Fruit fly (Drosophila melanogaster) whole organism, embryonic: ENCODE results near the gene ninaE.

Experiments
- Aef1 ChIP-seq: fragments of 200-800 bp; sonication (Bioruptor generic); IDR thresholded peaks from 3 replicates; pipeline ENCODE4 v1.3.6; 2022; ENCODE audit warnings: missing biosample characterization, missing genetic modification characterization
- CG11398 ChIP-seq: fragments of 200-800 bp; sonication (Bioruptor generic); optimal IDR thresholded peaks from 2 replicates; lab custom pipeline; 2016; ENCODE audit warnings: missing biosample characterization, missing genetic modification characterization
- CG11456 ChIP-seq: fragments of 200-800 bp; sonication (Bioruptor generic); IDR thresholded peaks from 3 replicates; pipeline ENCODE4 v1.3.6; 2022; ENCODE audit warnings: missing biosample characterization, missing genetic modification characterization
- CG13424 ChIP-seq: fragments of 200-800 bp; sonication (Bioruptor generic); optimal IDR thresholded peaks from 2 replicates; lab custom pipeline; 2019; ENCODE audit warnings: missing biosample characterization, mild to moderate bottlenecking, missing genetic modification characterization, moderate library complexity
- CG14441 ChIP-seq: fragments of 200-800 bp; sonication (Bioruptor generic); IDR thresholded peaks from 2 replicates; pipeline ENCODE4 v1.3.6; 2022; ENCODE audit warnings: missing biosample characterization, missing genetic modification characterization
- CG17568 ChIP-seq: fragments of 200-800 bp; sonication (Bioruptor generic); optimal IDR thresholded peaks from 2 replicates; lab custom pipeline; 2018; ENCODE audit warnings: missing biosample characterization, mild to moderate bottlenecking, missing genetic modification characterization, moderate library complexity
- CG30020 ChIP-seq: fragments of 200-800 bp; optimal IDR thresholded peaks from 2 replicates; lab custom pipeline; 2019; ENCODE audit warnings: missing biosample characterization, mild to moderate bottlenecking, missing genetic modification characterization, moderate library complexity
- CG31441 ChIP-seq: fragments of 200-800 bp; sonication (Bioruptor generic); IDR thresholded peaks from 2 replicates; pipeline ENCODE4 v1.3.6; 2022; ENCODE audit warnings: missing biosample characterization, missing genetic modification characterization
- CG32767 ChIP-seq: fragments of 200-800 bp; sonication (Bioruptor generic); IDR thresholded peaks from 2 replicates; pipeline ENCODE4 v1.3.6; 2022; ENCODE audit warnings: missing biosample characterization, missing genetic modification characterization
- CG33213 ChIP-seq: fragments of 200-800 bp; sonication (Bioruptor generic); optimal IDR thresholded peaks from 3 replicates; lab custom pipeline; 2016; ENCODE audit warnings: missing biosample characterization, missing genetic modification characterization
- CG4328 ChIP-seq: fragments of 200-800 bp; sonication (Bioruptor generic); optimal IDR thresholded peaks from 3 replicates; lab custom pipeline; 2017; ENCODE audit warnings: missing biosample characterization, missing genetic modification reagents, missing genetic modification characterization
- CG8924 ChIP-seq: fragments of 200-800 bp; optimal IDR thresholded peaks from 3 replicates; lab custom pipeline; 2019; ENCODE audit warnings: missing biosample characterization, mild to moderate bottlenecking, missing genetic modification characterization, moderate library complexity
- Fer2 ChIP-seq: fragments of 200-800 bp; sonication (Bioruptor generic); optimal IDR thresholded peaks from 2 replicates; lab custom pipeline; 2018; ENCODE audit warnings: missing biosample characterization, mild to moderate bottlenecking, missing genetic modification characterization, moderate library complexity
- GATAe ChIP-seq: fragments of 200-800 bp; sonication (Bioruptor generic); conservative IDR thresholded peaks from 2 replicates; pipeline ENCODE4 v1.3.6; 2022; ENCODE audit warnings: missing biosample characterization, missing genetic modification characterization
- Hand ChIP-seq: fragments of 200-800 bp; sonication (Bioruptor generic); optimal IDR thresholded peaks from 2 replicates; lab custom pipeline; 2017; ENCODE audit warnings: mild to moderate bottlenecking, missing biosample characterization, missing genetic modification reagents, missing genetic modification characterization
- NFAT ChIP-seq: fragments of 200-800 bp; sonication (Bioruptor generic); IDR thresholded peaks from 2 replicates; pipeline ENCODE4 v1.3.6; 2022; ENCODE audit warnings: missing biosample characterization, missing genetic modification characterization
- Opbp ChIP-seq: fragments of 200-800 bp; sonication (Bioruptor generic); IDR thresholded peaks from 3 replicates; pipeline ENCODE4 v1.3.6; 2022; ENCODE audit warnings: missing biosample characterization, missing genetic modification characterization; ENCODE audit not compliant: partially characterized antibody
- Rfx ChIP-seq: fragments of 200-800 bp; sonication (Bioruptor generic); IDR thresholded peaks from 2 replicates; pipeline ENCODE4 v1.3.6; 2022; ENCODE audit warnings: missing biosample characterization, missing genetic modification characterization
- Rx ChIP-seq: fragments of 200-800 bp; sonication (Bioruptor generic); IDR thresholded peaks from 2 replicates; pipeline ENCODE4 v1.3.6; 2022; ENCODE audit warnings: missing biosample characterization, missing genetic modification characterization
- Scr ChIP-seq: fragments of 200-800 bp; sonication (Bioruptor generic); IDR thresholded peaks from 2 replicates; pipeline ENCODE4 v1.3.6; 2022; ENCODE audit warnings: missing biosample characterization, missing genetic modification characterization; ENCODE audit not compliant: partially characterized antibody
- TFAM ChIP-seq: fragments of 200-800 bp; sonication (Bioruptor generic); optimal IDR thresholded peaks from 2 replicates; lab custom pipeline; 2017; ENCODE audit warnings: missing biosample characterization, missing genetic modification characterization, inconsistent platforms
- Xbp1 ChIP-seq: fragments of 200-800 bp; sonication (Bioruptor generic); optimal IDR thresholded peaks from 3 replicates; lab custom pipeline; 2016; ENCODE audit warnings: missing biosample characterization, mild to moderate bottlenecking, missing genetic modification characterization
- aop ChIP-seq: fragments of 200-800 bp; sonication (Bioruptor generic); IDR thresholded peaks from 2 replicates; pipeline ENCODE4 v1.3.6; 2022; ENCODE audit warnings: missing biosample characterization, missing genetic modification characterization
- ase ChIP-seq: fragments of 200-800 bp; sonication (Bioruptor generic); IDR thresholded peaks from 3 replicates; pipeline ENCODE4 v1.3.6; 2022; ENCODE audit warnings: missing biosample characterization, missing genetic modification characterization
- ash1 ChIP-seq: fragments of 200-800 bp; sonication (Bioruptor generic); optimal IDR thresholded peaks from 2 replicates; lab custom pipeline; 2018; ENCODE audit warnings: missing biosample characterization, mild to moderate bottlenecking, missing genetic modification characterization
- ato ChIP-seq: fragments of 200-800 bp; sonication (Bioruptor generic); IDR thresholded peaks from 2 replicates; pipeline ENCODE4 v1.3.6; 2022; ENCODE audit warnings: missing biosample characterization, missing genetic modification characterization; ENCODE audit not compliant: partially characterized antibody
- cato ChIP-seq: fragments of 200-800 bp; sonication (Bioruptor generic); optimal IDR thresholded peaks from 2 replicates; lab custom pipeline; 2016; ENCODE audit warnings: missing biosample characterization, missing genetic modification characterization, borderline replicate concordance
- chm ChIP-seq: fragments of 200-800 bp; sonication (Bioruptor generic); IDR thresholded peaks from 2 replicates; pipeline ENCODE4 v1.3.6; 2022; ENCODE audit warnings: missing biosample characterization, missing genetic modification characterization
- crol ChIP-seq: fragments of 200-800 bp; sonication (Bioruptor generic); IDR thresholded peaks from 2 replicates; pipeline ENCODE4 v1.3.6; 2022; ENCODE audit warnings: missing biosample characterization, missing genetic modification characterization
- dan ChIP-seq: fragments of 200-800 bp; sonication (Bioruptor generic); IDR thresholded peaks from 2 replicates; pipeline ENCODE4 v1.3.6; 2022; ENCODE audit warnings: missing biosample characterization, missing genetic modification characterization
- gsb-n ChIP-seq: fragments of 200-800 bp; sonication (Bioruptor generic); optimal IDR thresholded peaks from 3 replicates; lab custom pipeline; 2018; ENCODE audit warnings: missing biosample characterization, mild to moderate bottlenecking, missing genetic modification characterization
- hth ChIP-seq: fragments of >200 bp; optimal IDR thresholded peaks from 2 replicates; lab custom pipeline; 2017; ENCODE audit warnings: inconsistent platforms
- jigr1 ChIP-seq: fragments of 200-800 bp; sonication (Bioruptor generic); IDR thresholded peaks from 3 replicates; pipeline ENCODE4 v1.3.6; 2022; ENCODE audit warnings: missing biosample characterization, missing genetic modification characterization
- kah ChIP-seq: fragments of 200-800 bp; sonication (Bioruptor generic); optimal IDR thresholded peaks from 2 replicates; lab custom pipeline; 2018; ENCODE audit warnings: missing biosample characterization, mild to moderate bottlenecking, missing genetic modification characterization
- lov ChIP-seq, 2 experiments: fragments of 200-800 bp in 1 of 2; fragments of >200 bp in 1 of 2; sonication (Bioruptor generic) in 1 of 2; IDR thresholded peaks in 1 of 2; optimal IDR thresholded peaks in 1 of 2; 2 replicates in 1 of 2; 3 replicates in 1 of 2; pipeline versions ENCODE4 v1.3.6 to Lab custom; 2017 to 2022; ENCODE audit warnings: missing biosample characterization in 1 of 2, missing genetic modification characterization in 1 of 2
- mld ChIP-seq: fragments of 200-800 bp; sonication (Bioruptor generic); IDR thresholded peaks from 3 replicates; pipeline ENCODE4 v1.3.6; 2022; ENCODE audit warnings: missing biosample characterization, missing genetic modification characterization; ENCODE audit not compliant: partially characterized antibody
- nerfin-1 ChIP-seq: fragments of 200-800 bp; sonication (Bioruptor generic); optimal IDR thresholded peaks from 3 replicates; lab custom pipeline; 2019; ENCODE audit warnings: missing biosample characterization, mild to moderate bottlenecking, missing genetic modification characterization, moderate library complexity
- p53 ChIP-seq: fragments of 200-800 bp; sonication (Bioruptor generic); optimal IDR thresholded peaks from 2 replicates; lab custom pipeline; 2016; ENCODE audit warnings: missing biosample characterization, missing genetic modification characterization
- pros ChIP-seq: fragments of 200-800 bp; sonication (Bioruptor generic); optimal IDR thresholded peaks from 3 replicates; lab custom pipeline; 2019; ENCODE audit warnings: missing biosample characterization, mild to moderate bottlenecking, missing genetic modification characterization, moderate library complexity
- row ChIP-seq: fragments of 200-800 bp; sonication (Bioruptor generic); IDR thresholded peaks from 3 replicates; pipeline ENCODE4 v1.3.6; 2022; ENCODE audit warnings: missing biosample characterization, missing genetic modification characterization
- run ChIP-seq: fragments of 200-800 bp; sonication (Bioruptor generic); optimal IDR thresholded peaks from 3 replicates; lab custom pipeline; 2018; ENCODE audit warnings: missing biosample characterization, mild to moderate bottlenecking, missing genetic modification characterization
- sc ChIP-seq, 3 experiments: fragments of >200 bp in 2 of 3; fragments of 200-800 bp in 1 of 3; sonication (Bioruptor generic) in 1 of 3; optimal IDR thresholded peaks; 2 replicates in 2 of 3; 3 replicates in 1 of 3; lab custom pipeline; 2017; ENCODE audit warnings: mild to moderate bottlenecking in 1 of 3, missing biosample characterization in 1 of 3, missing genetic modification characterization in 1 of 3, missing genetic modification reagents in 1 of 3
- schlank ChIP-seq: fragments of 200-800 bp; sonication (Bioruptor generic); optimal IDR thresholded peaks from 2 replicates; lab custom pipeline; 2018; ENCODE audit warnings: missing biosample characterization, mild to moderate bottlenecking, missing genetic modification characterization
- scrt ChIP-seq: fragments of 200-800 bp; sonication (Bioruptor generic); optimal IDR thresholded peaks from 2 replicates; lab custom pipeline; 2018; ENCODE audit warnings: missing biosample characterization, mild to moderate bottlenecking, missing genetic modification characterization, moderate library complexity
- sens ChIP-seq: fragments of 200-800 bp; sonication (Bioruptor generic); peaks from one replicate; lab custom pipeline; 2016; ENCODE audit warnings: missing biosample characterization, missing genetic modification characterization
- sim ChIP-seq: fragments of 200-800 bp; sonication (Bioruptor generic); IDR thresholded peaks from 2 replicates; pipeline ENCODE4 v1.3.6; 2022; ENCODE audit warnings: missing biosample characterization, missing genetic modification characterization
- so ChIP-seq: fragments of 200-800 bp; sonication (Bioruptor generic); IDR thresholded peaks from 3 replicates; pipeline ENCODE4 v1.3.6; 2022; ENCODE audit warnings: missing biosample characterization, missing genetic modification characterization
- sr ChIP-seq: fragments of 200-800 bp; sonication (Bioruptor generic); IDR thresholded peaks from 3 replicates; pipeline ENCODE4 v1.3.6; 2022; ENCODE audit warnings: missing biosample characterization, missing genetic modification characterization
- tio ChIP-seq: fragments of 200-800 bp; sonication (Bioruptor generic); optimal IDR thresholded peaks from 2 replicates; lab custom pipeline; 2017; ENCODE audit warnings: missing biosample characterization, missing genetic modification characterization, inconsistent platforms
- vfl ChIP-seq: fragments of 200-800 bp; sonication (Bioruptor generic); optimal IDR thresholded peaks from 2 replicates; lab custom pipeline; 2016; ENCODE audit warnings: missing biosample characterization, missing genetic modification characterization

Gene ninaE

dm6 chr3R:19908863-19909343 lies 20.9 kb upstream of the ninaE start (continued):
- TF ChIP-seq kah (GFP tag; lab: Kevin White, UChicago) (peak; percentile 15), jigr1 (GFP tag; lab: Robert Waterston, UW) (peak; percentile 44; the same call in 1 of the 3 replicates), Rx (peak; percentile 81), dan (GFP tag; lab: Robert Waterston, UW) (no peak), gsb-n (tag; lab: Kevin White, UChicago) (peak; percentile 71), Aef1 (GFP tag; lab: Robert Waterston, UW) (peak; percentile 86), Rfx (GFP tag; lab: Robert Waterston, UW) (peak; percentile 93), Fer2 (tag; lab: Kevin White, UChicago) (no peak), mld (GFP tag; lab: Robert Waterston, UW) (no peak), Scr (peak; percentile 38; the same call in 1 of the 2 replicates), CG11456 (GFP tag; lab: Robert Waterston, UW) (peak; percentile 87), so (GFP tag; lab: Robert Waterston, UW) (peak; percentile 77), CG4328 (peak; percentile 3), CG11398 (peak; percentile 51), CG17568 (peak; percentile 77), p53 (peak; percentile 6), CG14441 (GFP tag; lab: Robert Waterston, UW) (peak; percentile 90), sens (GFP tag; lab: Kevin White, UChicago) (peak; percentile 96), CG33213 (peak; percentile 66), sc (optimal IDR thresholded peaks at IDR 0.05; lab: Kevin White, UChicago) (no peak), sc (GFP tag; optimal IDR thresholded peaks at IDR 0.05; lab: Kevin White, UChicago) (peak; percentile 61), vfl (peak; percentile 82), run (tag; lab: Kevin White, UChicago) (peak; percentile 56), Xbp1 (GFP tag; lab: Kevin White, UChicago) (peak; percentile 85), CG32767 (GFP tag; lab: Robert Waterston, UW) (peak; percentile 83; the same call in 1 of the 2 replicates), cato (GFP tag; lab: Kevin White, UChicago) (peak; percentile 69), Opbp (GFP tag; lab: Robert Waterston, UW) (no peak; the same call in 2 of the 3 replicates), chm (GFP tag; lab: Robert Waterston, UW) (peak; percentile 87), aop (GFP tag; lab: Robert Waterston, UW) (no peak), CG30020 (no peak), ato (no peak), GATAe (GFP tag; lab: Robert Waterston, UW) (peak; percentile 38; the same call in 1 of the 2 replicates), ash1 (GFP tag; lab: Kevin White, UChicago) (no peak), hth (lab: Kevin White, UChicago) (no peak), tio (GFP tag; lab: Kevin White, UChicago) (peak; percentile 73), row (GFP tag; lab: Robert Waterston, UW) (peak; percentile 88), crol (GFP tag; lab: Robert Waterston, UW) (no peak), NFAT (GFP tag; lab: Robert Waterston, UW) (peak; percentile 81), Hand (GFP tag; lab: Kevin White, UChicago) (peak; percentile 56), schlank (tag; lab: Kevin White, UChicago) (peak; percentile 49), CG31441 (GFP tag; lab: Robert Waterston, UW) (peak; percentile 75; the same call in 1 of the 2 replicates), CG13424 (tag; lab: Kevin White, UChicago) (peak; percentile 63), TFAM (GFP tag; lab: Kevin White, UChicago) (no peak), scrt (peak; percentile 54), sim (GFP tag; lab: Robert Waterston, UW) (peak; percentile 60; the same call in 1 of the 2 replicates), CG8924 (tag; lab: Kevin White, UChicago) (peak; percentile 84), nerfin-1 (tag; lab: Kevin White, UChicago) (no peak), lov (optimal IDR thresholded peaks at IDR 0.05; lab: Kevin White, UChicago) (no peak), lov (GFP tag; IDR thresholded peaks at IDR 0.05; lab: Robert Waterston, UW) (peak; percentile 78; the same call in 2 of the 3 replicates), ase (GFP tag; lab: Robert Waterston, UW) (peak; percentile 84), pros (GFP tag; lab: Kevin White, UChicago) (no peak), sr (GFP tag; lab: Robert Waterston, UW) (peak; percentile 43; the same call in 2 of the 3 replicates)
